Worm (Caenorhabditis elegans): ENCODE measurements around the gene Y32G9A.2.

- TF ChIP-seq unc-62 (GFP tag; optimal IDR thresholded peaks at IDR 0.05) (no peak), attf-3 (GFP tag; conservative IDR thresholded peaks at IDR 0.05) (no peak), lin-54 (GFP tag; optimal IDR thresholded peaks at IDR 0.05) (no peak), hlh-12 (tag; optimal IDR thresholded peaks at IDR 0.05) (no peak), Y53F4B.3 (GFP tag; IDR thresholded peaks at IDR 0.05) (no peak), rcor-1 (GFP tag; IDR thresholded peaks at IDR 0.05) (no peak), F49E8.2 (tag; optimal IDR thresholded peaks at IDR 0.05; ENCODE audit: insufficient read depth) (no peak), Y56A3A.18 (GFP tag; IDR thresholded peaks at IDR 0.05) (no peak)
These were observed 50.5 kb downstream of the Y32G9A.2 start for ce11 chrV:1968809-1969208.

All from whole organism, young adult.